Worm (Caenorhabditis elegans) whole organism, L3 larva: ENCODE data around the gene F47B8.13.

Experiments
- ceh-28 ChIP-seq: fragments of 150-350 bp; optimal IDR thresholded peaks from 2 replicates; lab custom pipeline; 2014; ENCODE audit warnings: missing biosample characterization, missing genetic modification reagents, missing genetic modification characterization
- eor-1 ChIP-seq, 2 experiments: fragments of 150-350 bp; optimal IDR thresholded peaks; 2 replicates each; lab custom pipeline; 2014 to 2018; ENCODE audit warnings: missing biosample characterization in 2 of 2, missing genetic modification characterization in 2 of 2
- fkh-10 ChIP-seq: sonication (generic microtip); optimal IDR thresholded peaks from 2 replicates; lab custom pipeline; 2017; ENCODE audit warnings: missing biosample characterization, missing genetic modification reagents, missing genetic modification characterization
- fos-1 ChIP-seq: fragments of 150-350 bp; optimal IDR thresholded peaks from 2 replicates; lab custom pipeline; 2014; ENCODE audit warnings: missing biosample characterization, missing genetic modification characterization
- lin-15B ChIP-seq: fragments of 150-350 bp; optimal IDR thresholded peaks from 2 replicates; lab custom pipeline; 2014; ENCODE audit warnings: missing biosample characterization, missing genetic modification characterization
- mdl-1 ChIP-seq: fragments of 150-350 bp; optimal IDR thresholded peaks from 2 replicates; lab custom pipeline; 2014; ENCODE audit warnings: missing biosample characterization, missing genetic modification characterization
- nhr-12 ChIP-seq: fragments of 150-350 bp; optimal IDR thresholded peaks from 2 replicates; lab custom pipeline; 2014; ENCODE audit warnings: missing biosample characterization, missing genetic modification characterization
- nhr-77 ChIP-seq: fragments of 150-350 bp; optimal IDR thresholded peaks from 2 replicates; lab custom pipeline; 2014; ENCODE audit warnings: missing biosample characterization, missing genetic modification characterization
- pqm-1 ChIP-seq: fragments of 150-350 bp; optimal IDR thresholded peaks from 2 replicates; lab custom pipeline; 2017; ENCODE audit warnings: missing biosample characterization, missing genetic modification characterization, inconsistent platforms
- skn-1 ChIP-seq: fragments of 150-350 bp; optimal IDR thresholded peaks from 2 replicates; lab custom pipeline; 2014; ENCODE audit warnings: missing biosample characterization, missing genetic modification characterization
- ztf-11 ChIP-seq: fragments of 150-350 bp; optimal IDR thresholded peaks from 2 replicates; lab custom pipeline; 2014; ENCODE audit warnings: missing biosample characterization, missing genetic modification characterization

ce11 chrV:14347234-14347826 is 27.8 kb upstream of the F47B8.13 start, which contains the start of gene cept-2:
- TF ChIP-seq skn-1 (tag; lab: Kevin White, UChicago), result peak; percentile 56
- peak; percentile 66 for TF ChIP-seq lin-15B
- no peak for TF ChIP-seq ztf-11 (tag; lab: Kevin White, UChicago)
- TF ChIP-seq fkh-10, result peak; percentile 76
- TF ChIP-seq nhr-77 (tag; lab: Kevin White, UChicago), result peak; percentile 78
- TF ChIP-seq mdl-1 (tag; lab: Kevin White, UChicago), result peak; percentile 34
- TF ChIP-seq fos-1, result peak; percentile 30
- no peak for TF ChIP-seq eor-1 (tag; optimal IDR thresholded peaks at IDR 0.05; lab: Kevin White, UChicago)
- TF ChIP-seq pqm-1 (tag; lab: Kevin White, UChicago), result peak; percentile 20
- peak; percentile 76 for TF ChIP-seq ceh-28 (tag; lab: Kevin White, UChicago)
- no peak for TF ChIP-seq nhr-12 (tag; lab: Kevin White, UChicago)
